Worm (Caenorhabditis elegans): ENCODE measurements around the gene cwf-19L2.

The cwf-19L2 gene

ce11 chrIII:7293075-7293684 lies at the start of gene cwf-19L2:
Gene cwf-19L2, plus strand, starts transcription at chrIII:7293634.
- TF ChIP-seq attf-5 (GFP tag; optimal IDR thresholded peaks at IDR 0.05), result no peak
- no peak for TF ChIP-seq rcor-1 (GFP tag; IDR thresholded peaks at IDR 0.05)
- no peak for TF ChIP-seq F49E8.2 (tag; optimal IDR thresholded peaks at IDR 0.05; ENCODE audit: insufficient read depth)
- peak; percentile 16 for TF ChIP-seq efl-1 (GFP tag; optimal IDR thresholded peaks at IDR 0.05)
- TF ChIP-seq pbrm-1 (GFP tag; IDR thresholded peaks at IDR 0.05), result no peak
- peak; percentile 44; the same call in 1 of the 2 replicates for TF ChIP-seq D2030.7 (GFP tag; IDR thresholded peaks at IDR 0.05)
- no peak for TF ChIP-seq sptf-2 (GFP tag; optimal IDR thresholded peaks at IDR 0.05)
- peak; percentile 69 for TF ChIP-seq lsl-1 (GFP tag; optimal IDR thresholded peaks at IDR 0.05)
- TF ChIP-seq madf-6 (GFP tag; IDR thresholded peaks at IDR 0.05), result peak; percentile 10; the same call in 1 of the 2 replicates

- TF ChIP-seq C06A6.2 (GFP tag; conservative IDR thresholded peaks at IDR 0.05), result no peak
- no peak for TF ChIP-seq zfh-2 (GFP tag; conservative IDR thresholded peaks at IDR 0.05)
These were observed 47.0 kb upstream of the cwf-19L2 start for ce11 chrIII:7246389-7246788.

DNA sequence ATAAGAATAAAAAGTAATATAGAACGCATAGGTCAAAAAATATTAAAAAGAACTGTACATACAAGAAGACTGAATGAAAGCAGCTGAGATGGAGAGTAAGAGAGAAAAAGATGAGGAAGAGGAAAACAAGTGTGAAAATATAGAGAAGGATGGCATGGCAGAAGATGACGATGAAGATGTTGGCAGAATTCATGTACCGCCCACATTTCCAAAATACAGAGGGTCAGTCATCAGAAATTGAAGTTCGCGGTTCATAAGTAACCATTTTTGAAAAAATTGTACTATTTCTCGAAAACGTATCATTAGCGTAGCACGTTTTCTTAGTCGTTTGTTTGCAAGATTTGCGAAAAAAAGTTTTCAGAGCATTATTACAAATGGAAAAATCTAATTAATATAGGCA lies 45.7 kb upstream of the cwf-19L2 start, which contains the start of gene zmp-6:
Gene zmp-6 (minus strand): TSS at position 101 of the 400 bp plus-strand sequence.
- no peak for TF ChIP-seq aptf-3 (GFP tag; IDR thresholded peaks at IDR 0.05)

ce11 chrIII:7253669-7254068 lies 39.8 kb upstream of the cwf-19L2 start:
- TF ChIP-seq ztf-3 (GFP tag; optimal IDR thresholded peaks at IDR 0.05) (no peak), hlh-12 (tag; optimal IDR thresholded peaks at IDR 0.05) (no peak), F57C9.4 (tag; optimal IDR thresholded peaks at IDR 0.05) (no peak), ceh-91 (GFP tag; IDR thresholded peaks at IDR 0.05) (no peak), akir-1 (GFP tag; optimal IDR thresholded peaks at IDR 0.05) (no peak), T07F8.4 (tag; optimal IDR thresholded peaks at IDR 0.05) (no peak), ama-1 (optimal IDR thresholded peaks at IDR 0.05) (no peak), ama-1 (GFP tag; optimal IDR thresholded peaks at IDR 0.05) (no peak)

DNA sequence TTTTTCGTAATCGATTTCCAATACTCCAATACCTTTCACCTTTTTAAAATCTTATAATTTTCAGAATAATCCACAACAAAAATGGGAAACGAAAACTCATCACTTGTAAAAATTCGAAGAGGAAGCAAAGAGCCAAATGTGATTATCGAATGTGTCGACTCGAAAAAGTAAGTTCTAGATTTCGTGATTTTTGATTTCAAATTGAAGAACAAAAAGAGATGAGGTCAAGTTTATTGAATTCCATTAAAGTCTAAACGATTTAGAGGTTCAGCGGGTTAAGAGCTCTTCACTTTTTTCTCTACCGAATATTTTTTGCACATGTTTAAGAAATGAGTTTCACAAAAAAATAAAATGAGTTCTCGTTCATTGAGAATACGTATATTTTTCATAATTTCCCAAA lies 34.5 kb upstream of the cwf-19L2 start, which contains the start of gene B0361.4:
Gene B0361.4 (plus strand): TSS at position 61 of the 400 bp plus-strand sequence.
- no peak for TF ChIP-seq tbx-9 (tag; optimal IDR thresholded peaks at IDR 0.05; ENCODE audit: borderline replicate concordance)
- no peak for TF ChIP-seq ztf-18 (tag; optimal IDR thresholded peaks at IDR 0.05)
- no peak for TF ChIP-seq ceh-100 (GFP tag; IDR thresholded peaks at IDR 0.05)
- no peak for TF ChIP-seq dox-1 (GFP tag; IDR thresholded peaks at IDR 0.05)
- TF ChIP-seq ceh-58 (GFP tag; IDR thresholded peaks at IDR 0.05), result no peak
- no peak for TF ChIP-seq hlh-26 (GFP tag; conservative IDR thresholded peaks at IDR 0.05)
- no peak for TF ChIP-seq ztf-25 (GFP tag; IDR thresholded peaks at IDR 0.05)
- TF ChIP-seq tlf-1 (GFP tag; optimal IDR thresholded peaks at IDR 0.05), result no peak
- TF ChIP-seq hmg-20 (GFP tag; IDR thresholded peaks at IDR 0.05), result no peak
- TF ChIP-seq nfya-2 (GFP tag; IDR thresholded peaks at IDR 0.05), result no peak
- no peak for TF ChIP-seq D2030.7 (GFP tag; IDR thresholded peaks at IDR 0.05)
- TF ChIP-seq nfyb-1 (GFP tag; IDR thresholded peaks at IDR 0.05), result no peak
- TF ChIP-seq zfh-2 (GFP tag; conservative IDR thresholded peaks at IDR 0.05), result no peak
- TF ChIP-seq egrh-3 (GFP tag; IDR thresholded peaks at IDR 0.05), result no peak
- TF ChIP-seq ZK185.1 (tag; optimal IDR thresholded peaks at IDR 0.05; ENCODE audit: poor library complexity, severe bottlenecking), result no peak
- no peak for TF ChIP-seq ceh-91 (GFP tag; IDR thresholded peaks at IDR 0.05)
- TF ChIP-seq somi-1 (GFP tag; optimal IDR thresholded peaks at IDR 0.05), result no peak
- no peak for TF ChIP-seq lin-40 (tag; optimal IDR thresholded peaks at IDR 0.05)

Data from whole organism, young adult.